Worm (Caenorhabditis elegans) whole organism, young adult: ENCODE measurements around the gene nmur-3.

Experiments used
- Y67H2A.10 ChIP-seq: fragments of 200-800 bp; sonication (Bioruptor generic); conservative IDR thresholded peaks from 2 replicates; pipeline ENCODE4 v1.3.6; 2022; ENCODE audit warnings: missing genetic modification reagents, missing genetic modification characterization, missing compliant biosample characterization
- attf-6 ChIP-seq: fragments of 200-800 bp; sonication (Bioruptor generic); IDR thresholded peaks from 2 replicates; pipeline ENCODE4 v1.3.6; 2022; ENCODE audit warnings: missing genetic modification reagents, missing genetic modification characterization, missing compliant biosample characterization
- dpl-1 ChIP-seq: fragments of 150-350 bp; optimal IDR thresholded peaks from 2 replicates; lab custom pipeline; 2014; ENCODE audit warnings: missing biosample characterization, missing genetic modification reagents, missing genetic modification characterization
- efl-1 ChIP-seq: fragments of 150-350 bp; optimal IDR thresholded peaks from 2 replicates; lab custom pipeline; 2014; ENCODE audit warnings: missing biosample characterization, missing genetic modification reagents, missing genetic modification characterization
- ekl-4 ChIP-seq: fragments of 200-800 bp; sonication (Bioruptor generic); IDR thresholded peaks from 2 replicates; pipeline ENCODE4 v1.3.6; 2022; ENCODE audit warnings: missing genetic modification reagents, missing genetic modification characterization, missing compliant biosample characterization
- hlh-12 ChIP-seq: sonication (generic microtip); optimal IDR thresholded peaks from 2 replicates; lab custom pipeline; 2016; ENCODE audit warnings: missing genetic modification characterization, missing compliant biosample characterization
- lsl-1 ChIP-seq: fragments of 200-800 bp; sonication (Bioruptor generic); optimal IDR thresholded peaks from 2 replicates; lab custom pipeline; 2018; ENCODE audit warnings: mild to moderate bottlenecking, missing genetic modification characterization, moderate library complexity, missing compliant biosample characterization
- pha-4 ChIP-seq: fragments of 150-350 bp; sonication (generic microtip); optimal IDR thresholded peaks from 2 replicates; lab custom pipeline; 2014; ENCODE audit warnings: missing biosample characterization, missing genetic modification reagents, missing genetic modification characterization
- snpc-4 ChIP-seq, 5 experiments: fragments of 150-350 bp in 1 of 5; sonication (generic microtip) in 4 of 5; optimal IDR thresholded peaks; 2 replicates each; lab custom pipeline; 2014 to 2018; ENCODE audit warnings: missing genetic modification characterization in 5 of 5, missing biosample characterization in 3 of 5, antibody characterized with exemption in 2 of 5, mild to moderate bottlenecking in 2 of 5, missing compliant biosample characterization in 2 of 5, missing genotype in 2 of 5, moderate library complexity in 2 of 5, missing genetic modification reagents in 1 of 5
- tlf-1 ChIP-seq: fragments of 200-800 bp; sonication (Bioruptor generic); optimal IDR thresholded peaks from 2 replicates; lab custom pipeline; 2018; ENCODE audit warnings: mild to moderate bottlenecking, missing genetic modification characterization, missing compliant biosample characterization
- ztf-22 ChIP-seq: fragments of 200-800 bp; sonication (Bioruptor generic); optimal IDR thresholded peaks from 2 replicates; lab custom pipeline; 2018; ENCODE audit warnings: mild to moderate bottlenecking, missing genetic modification characterization, moderate library complexity, missing compliant biosample characterization
- ztf-6 ChIP-seq: fragments of 200-800 bp; sonication (Bioruptor generic); IDR thresholded peaks from 2 replicates; pipeline ENCODE4 v1.3.6; 2022; ENCODE audit warnings: missing genetic modification reagents, missing genetic modification characterization, missing compliant biosample characterization

- TF ChIP-seq pha-4 (tag; lab: Kevin White, UChicago) = no peak
- no peak for TF ChIP-seq lsl-1
- TF ChIP-seq dpl-1 (GFP tag; lab: Kevin White, UChicago) = no peak
- no peak for TF ChIP-seq hlh-12
- no peak for TF ChIP-seq snpc-4 (GFP tag; optimal IDR thresholded peaks at IDR 0.05; lab: Kevin White, UChicago)
- TF ChIP-seq snpc-4 (tag; optimal IDR thresholded peaks at IDR 0.05; lab: Kevin White, UChicago) = no peak
- no peak for TF ChIP-seq ekl-4
- TF ChIP-seq attf-6 = no peak
- TF ChIP-seq ztf-22 = no peak
- no peak for TF ChIP-seq Y67H2A.10
- TF ChIP-seq efl-1 (GFP tag; lab: Kevin White, UChicago) = no peak
- no peak for TF ChIP-seq ztf-6
- no peak for TF ChIP-seq tlf-1 (GFP tag; lab: Kevin White, UChicago)
Observed at ce11 chrX:4504108-4504668, 37.9 kb downstream of the nmur-3 start, which contains the start of gene dgk-2.
